Worm (Caenorhabditis elegans) whole organism, early embryonic: Measurements from ENCODE around the gene srj-27.
A peak's percentile ranks its signal among the peaks of the same experiment; 100 is the strongest.

Experiments used
- B0310.2 ChIP-seq: sonication (generic microtip); optimal IDR thresholded peaks from 2 replicates; lab custom pipeline; 2016; ENCODE audit warnings: mild to moderate bottlenecking, missing genetic modification characterization, missing compliant biosample characterization
- F13C5.2 ChIP-seq: sonication (generic microtip); optimal IDR thresholded peaks from 2 replicates; lab custom pipeline; 2017; ENCODE audit warnings: mild to moderate bottlenecking, missing genetic modification characterization, inconsistent platforms, missing compliant biosample characterization
- aly-1 ChIP-seq: sonication (generic microtip); optimal IDR thresholded peaks from 2 replicates; lab custom pipeline; 2016; ENCODE audit warnings: missing genetic modification characterization, missing compliant biosample characterization
- ama-1 ChIP-seq: fragments of 150-350 bp; optimal IDR thresholded peaks from 2 replicates; lab custom pipeline; 2014
- ceh-13 ChIP-seq: fragments of 200-800 bp; sonication (Bioruptor generic); optimal IDR thresholded peaks from 2 replicates; lab custom pipeline; 2018; ENCODE audit warnings: mild to moderate bottlenecking, missing genetic modification characterization, missing compliant biosample characterization
- ceh-36 ChIP-seq: sonication (generic microtip); optimal IDR thresholded peaks from 2 replicates; lab custom pipeline; 2016; ENCODE audit warnings: missing genetic modification characterization, inconsistent platforms, missing compliant biosample characterization
- ets-7 ChIP-seq: sonication (generic microtip); optimal IDR thresholded peaks from 2 replicates; lab custom pipeline; 2016; ENCODE audit warnings: missing genotype, missing genetic modification characterization, missing compliant biosample characterization
- flt-1 ChIP-seq: fragments of 200-800 bp; sonication (Bioruptor generic); IDR thresholded peaks from 2 replicates; pipeline ENCODE4 v1.3.6; 2022; ENCODE audit warnings: missing genetic modification characterization, missing compliant biosample characterization
- hmbx-1 ChIP-seq: sonication (generic microtip); optimal IDR thresholded peaks from 2 replicates; lab custom pipeline; 2016; ENCODE audit warnings: mild to moderate bottlenecking, missing genetic modification characterization, missing compliant biosample characterization
- hmg-4 ChIP-seq: fragments of 200-800 bp; sonication (Bioruptor generic); optimal IDR thresholded peaks from 2 replicates; lab custom pipeline; 2018; ENCODE audit warnings: mild to moderate bottlenecking, missing genetic modification characterization, missing compliant biosample characterization
- hnd-1 ChIP-seq: sonication (generic microtip); optimal IDR thresholded peaks from 2 replicates; lab custom pipeline; 2016; ENCODE audit warnings: missing genetic modification characterization, missing compliant biosample characterization
- pes-1 ChIP-seq: fragments of 200-800 bp; sonication (Bioruptor generic); IDR thresholded peaks from 2 replicates; pipeline ENCODE4 v1.3.6; 2022; ENCODE audit warnings: missing genetic modification reagents, missing genetic modification characterization, missing compliant biosample characterization
- scrt-1 ChIP-seq: fragments of 200-800 bp; sonication (Bioruptor generic); IDR thresholded peaks from 2 replicates; pipeline ENCODE4 v1.3.6; 2022; ENCODE audit warnings: missing genetic modification characterization, missing compliant biosample characterization
- sea-1 ChIP-seq: fragments of 200-800 bp; sonication (Bioruptor generic); conservative IDR thresholded peaks from 2 replicates; pipeline ENCODE4 v1.3.6; 2022; ENCODE audit warnings: missing genetic modification characterization, missing compliant biosample characterization
- tbx-11 ChIP-seq: fragments of 200-800 bp; sonication (Bioruptor generic); IDR thresholded peaks from 2 replicates; pipeline ENCODE4 v1.3.6; 2022; ENCODE audit warnings: missing genetic modification characterization, missing compliant biosample characterization
- tbx-37 ChIP-seq: fragments of 200-800 bp; sonication (Bioruptor generic); conservative IDR thresholded peaks from 2 replicates; pipeline ENCODE4 v1.3.6; 2022; ENCODE audit warnings: missing genetic modification reagents, missing genetic modification characterization, missing compliant biosample characterization
- tra-4 ChIP-seq: sonication (generic microtip); optimal IDR thresholded peaks from 2 replicates; lab custom pipeline; 2017; ENCODE audit warnings: missing genetic modification characterization, missing compliant biosample characterization

Gene srj-27

ce11 chrV:15089438-15089837, 37.9 kb downstream of the srj-27 start, which contains the start of the genes C01G10.5 and C01G10.4:
C01G10.5 (minus strand) TSS chrV:15089538.
C01G10.4 (plus strand) TSS chrV:15089740.
- TF ChIP-seq B0310.2 (tag; lab: Kevin White, UChicago) (no peak), sea-1 (GFP tag; lab: Robert Waterston, UW) (no peak), tra-4 (tag; lab: Kevin White, UChicago) (no peak)

ce11 chrV:15088613-15089012, 38.7 kb downstream of the srj-27 start, which contains the start of gene C01G10.18:
C01G10.18 (minus strand) TSS chrV:15088713.
- TF ChIP-seq tbx-37 (no peak), hmg-4 (no peak), hmbx-1 (no peak), ama-1 (lab: Kevin White, UChicago) (no peak), ceh-13 (GFP tag; lab: Kevin White, UChicago) (no peak), ets-7 (no peak), aly-1 (tag; lab: Kevin White, UChicago) (no peak), tra-4 (tag; lab: Kevin White, UChicago) (no peak), sea-1 (GFP tag; lab: Robert Waterston, UW) (no peak), ceh-36 (tag; lab: Kevin White, UChicago) (no peak), pes-1 (GFP tag; lab: Robert Waterston, UW) (no peak), hnd-1 (tag; lab: Kevin White, UChicago) (no peak), scrt-1 (GFP tag; lab: Robert Waterston, UW) (no peak), flt-1 (GFP tag; lab: Robert Waterston, UW) (no peak), tbx-11 (GFP tag; lab: Robert Waterston, UW) (no peak), B0310.2 (tag; lab: Kevin White, UChicago) (no peak), F13C5.2 (tag; lab: Kevin White, UChicago) (no peak)

- TF ChIP-seq ama-1 (lab: Kevin White, UChicago) (no peak), ets-7 (no peak), hmg-4 (no peak)
These were observed 40.1 kb downstream of the srj-27 start, which contains the start of the genes C01G10.15 and C01G10.6 for ce11 chrV:15087207-15087706. C01G10.15 (minus strand) TSS chrV:15087307. C01G10.6 (plus strand) TSS chrV:15087656.

- TF ChIP-seq F13C5.2 (tag; lab: Kevin White, UChicago) (peak; percentile 64), B0310.2 (tag; lab: Kevin White, UChicago) (no peak), ceh-13 (GFP tag; lab: Kevin White, UChicago) (no peak), ets-7 (peak; percentile 16), aly-1 (tag; lab: Kevin White, UChicago) (no peak), pes-1 (GFP tag; lab: Robert Waterston, UW) (peak; percentile 78), tbx-11 (GFP tag; lab: Robert Waterston, UW) (no peak), sea-1 (GFP tag; lab: Robert Waterston, UW) (no peak), ceh-36 (tag; lab: Kevin White, UChicago) (no peak), hmbx-1 (peak; percentile 6), ama-1 (lab: Kevin White, UChicago) (no peak), tbx-37 (peak; percentile 70), hnd-1 (tag; lab: Kevin White, UChicago) (peak; percentile 10), flt-1 (GFP tag; lab: Robert Waterston, UW) (0 out of 2 replicates have a peak, but pooled peaks have one; percentile 24)
These were observed 41.9 kb downstream of the srj-27 start, which contains the start of the genes ahsa-1 and C01G10.7 for ce11 chrV:15085335-15085800. ahsa-1 (minus strand) TSS chrV:15085385. C01G10.7 (plus strand) TSS chrV:15085747.

- TF ChIP-seq F13C5.2 (tag; lab: Kevin White, UChicago) (no peak), tbx-37 (no peak), hnd-1 (tag; lab: Kevin White, UChicago) (no peak), B0310.2 (tag; lab: Kevin White, UChicago) (no peak), hmbx-1 (no peak), hmg-4 (no peak), sea-1 (GFP tag; lab: Robert Waterston, UW) (peak; percentile 62; the same call in 1 of the 2 replicates), ama-1 (lab: Kevin White, UChicago) (no peak)
These were observed 43.7 kb downstream of the srj-27 start for ce11 chrV:15083659-15084058.

ce11 chrV:15082291-15082690, 45.0 kb downstream of the srj-27 start, which contains the start of the genes C01G10.10 and C01G10.9:
C01G10.10 (minus strand) TSS chrV:15082441.
C01G10.9 (plus strand) TSS chrV:15082530.
- TF ChIP-seq ets-7 (no peak), pes-1 (GFP tag; lab: Robert Waterston, UW) (no peak), tbx-11 (GFP tag; lab: Robert Waterston, UW) (no peak), B0310.2 (tag; lab: Kevin White, UChicago) (no peak), ama-1 (lab: Kevin White, UChicago) (no peak), hnd-1 (tag; lab: Kevin White, UChicago) (no peak), ceh-36 (tag; lab: Kevin White, UChicago) (no peak), sea-1 (GFP tag; lab: Robert Waterston, UW) (no peak), hmbx-1 (no peak), flt-1 (GFP tag; lab: Robert Waterston, UW) (no peak), aly-1 (tag; lab: Kevin White, UChicago) (no peak), F13C5.2 (tag; lab: Kevin White, UChicago) (peak; percentile 31), ceh-13 (GFP tag; lab: Kevin White, UChicago) (no peak), tbx-37 (peak; percentile 60), scrt-1 (GFP tag; lab: Robert Waterston, UW) (no peak), hmg-4 (no peak), tra-4 (tag; lab: Kevin White, UChicago) (peak; percentile 4)

- TF ChIP-seq ama-1 (lab: Kevin White, UChicago) (no peak), tbx-37 (no peak), pes-1 (GFP tag; lab: Robert Waterston, UW) (no peak), sea-1 (GFP tag; lab: Robert Waterston, UW) (no peak), ceh-13 (GFP tag; lab: Kevin White, UChicago) (no peak), hmbx-1 (no peak), flt-1 (GFP tag; lab: Robert Waterston, UW) (no peak), ceh-36 (tag; lab: Kevin White, UChicago) (no peak), ets-7 (no peak), tra-4 (tag; lab: Kevin White, UChicago) (no peak), tbx-11 (GFP tag; lab: Robert Waterston, UW) (no peak), hnd-1 (tag; lab: Kevin White, UChicago) (no peak), hmg-4 (no peak), F13C5.2 (tag; lab: Kevin White, UChicago) (no peak), aly-1 (tag; lab: Kevin White, UChicago) (no peak), scrt-1 (GFP tag; lab: Robert Waterston, UW) (no peak), B0310.2 (tag; lab: Kevin White, UChicago) (no peak)
These were observed 48.8 kb downstream of the srj-27 start for ce11 chrV:15078560-15078959.
